Worm (Caenorhabditis elegans) whole organism, early embryonic: Measurements from ENCODE around the gene C44B7.11.

Experiments used
- B0310.2 ChIP-seq: sonication (generic microtip); optimal IDR thresholded peaks from 2 replicates; lab custom pipeline; 2016; ENCODE audit warnings: mild to moderate bottlenecking, missing genetic modification characterization, missing compliant biosample characterization
- F13C5.2 ChIP-seq: sonication (generic microtip); optimal IDR thresholded peaks from 2 replicates; lab custom pipeline; 2017; ENCODE audit warnings: mild to moderate bottlenecking, missing genetic modification characterization, inconsistent platforms, missing compliant biosample characterization
- aly-1 ChIP-seq: sonication (generic microtip); optimal IDR thresholded peaks from 2 replicates; lab custom pipeline; 2016; ENCODE audit warnings: missing genetic modification characterization, missing compliant biosample characterization
- ama-1 ChIP-seq: fragments of 150-350 bp; optimal IDR thresholded peaks from 2 replicates; lab custom pipeline; 2014
- ceh-13 ChIP-seq: fragments of 200-800 bp; sonication (Bioruptor generic); optimal IDR thresholded peaks from 2 replicates; lab custom pipeline; 2018; ENCODE audit warnings: mild to moderate bottlenecking, missing genetic modification characterization, missing compliant biosample characterization
- ceh-36 ChIP-seq: sonication (generic microtip); optimal IDR thresholded peaks from 2 replicates; lab custom pipeline; 2016; ENCODE audit warnings: missing genetic modification characterization, inconsistent platforms, missing compliant biosample characterization
- ets-7 ChIP-seq: sonication (generic microtip); optimal IDR thresholded peaks from 2 replicates; lab custom pipeline; 2016; ENCODE audit warnings: missing genotype, missing genetic modification characterization, missing compliant biosample characterization
- hmbx-1 ChIP-seq: sonication (generic microtip); optimal IDR thresholded peaks from 2 replicates; lab custom pipeline; 2016; ENCODE audit warnings: mild to moderate bottlenecking, missing genetic modification characterization, missing compliant biosample characterization
- hnd-1 ChIP-seq: sonication (generic microtip); optimal IDR thresholded peaks from 2 replicates; lab custom pipeline; 2016; ENCODE audit warnings: missing genetic modification characterization, missing compliant biosample characterization
- pes-1 ChIP-seq: fragments of 200-800 bp; sonication (Bioruptor generic); IDR thresholded peaks from 2 replicates; pipeline ENCODE4 v1.3.6; 2022; ENCODE audit warnings: missing genetic modification reagents, missing genetic modification characterization, missing compliant biosample characterization
- scrt-1 ChIP-seq: fragments of 200-800 bp; sonication (Bioruptor generic); IDR thresholded peaks from 2 replicates; pipeline ENCODE4 v1.3.6; 2022; ENCODE audit warnings: missing genetic modification characterization, missing compliant biosample characterization
- sea-1 ChIP-seq: fragments of 200-800 bp; sonication (Bioruptor generic); conservative IDR thresholded peaks from 2 replicates; pipeline ENCODE4 v1.3.6; 2022; ENCODE audit warnings: missing genetic modification characterization, missing compliant biosample characterization
- tbx-11 ChIP-seq: fragments of 200-800 bp; sonication (Bioruptor generic); IDR thresholded peaks from 2 replicates; pipeline ENCODE4 v1.3.6; 2022; ENCODE audit warnings: missing genetic modification characterization, missing compliant biosample characterization
- tbx-37 ChIP-seq: fragments of 200-800 bp; sonication (Bioruptor generic); conservative IDR thresholded peaks from 2 replicates; pipeline ENCODE4 v1.3.6; 2022; ENCODE audit warnings: missing genetic modification reagents, missing genetic modification characterization, missing compliant biosample characterization
- tra-4 ChIP-seq: sonication (generic microtip); optimal IDR thresholded peaks from 2 replicates; lab custom pipeline; 2017; ENCODE audit warnings: missing genetic modification characterization, missing compliant biosample characterization

C44B7.11 gene

ce11 chrII:6849308-6849707 lies 48.0 kb downstream of the C44B7.11 start:
- TF ChIP-seq tbx-37 (GFP tag; lab: Robert Waterston, UW) (no peak), tra-4 (no peak), ets-7 (tag; lab: Kevin White, UChicago) (no peak)

ce11 chrII:6847917-6848379 lies 49.4 kb downstream of the C44B7.11 start, which contains the start of gene tbc-6:
TSS of gene tbc-6 (plus strand) at chrII:6848124.
- TF ChIP-seq aly-1 (tag; lab: Kevin White, UChicago): no peak
- no peak for TF ChIP-seq F13C5.2
- TF ChIP-seq scrt-1 (GFP tag; lab: Robert Waterston, UW): no peak
- TF ChIP-seq ama-1 (lab: Kevin White, UChicago): peak; percentile 51
- no peak for TF ChIP-seq tbx-11 (GFP tag; lab: Robert Waterston, UW)
- TF ChIP-seq hnd-1 (tag; lab: Kevin White, UChicago): no peak

ce11 chrII:6846723-6847122 lies 50.6 kb downstream of the C44B7.11 start:
- no peak for TF ChIP-seq tbx-11 (GFP tag; lab: Robert Waterston, UW)
- no peak for TF ChIP-seq scrt-1 (GFP tag; lab: Robert Waterston, UW)
- TF ChIP-seq sea-1 (GFP tag; lab: Robert Waterston, UW): 0 out of 2 replicates have a peak, but pooled peaks have one; percentile 26
- peak; percentile 1 for TF ChIP-seq ceh-36 (tag; lab: Kevin White, UChicago)

- TF ChIP-seq hmbx-1 (tag; lab: Kevin White, UChicago) (no peak), sea-1 (GFP tag; lab: Robert Waterston, UW) (no peak), tbx-37 (GFP tag; lab: Robert Waterston, UW) (no peak), pes-1 (GFP tag; lab: Robert Waterston, UW) (no peak), ceh-13 (GFP tag; lab: Kevin White, UChicago) (no peak), scrt-1 (GFP tag; lab: Robert Waterston, UW) (0 out of 2 replicates have a peak, but pooled peaks have one; percentile 8), aly-1 (tag; lab: Kevin White, UChicago) (no peak)
Observed at ce11 chrII:6845006-6845459, 52.3 kb downstream of the C44B7.11 start.

ce11 chrII:6844227-6845005 lies 52.9 kb downstream of the C44B7.11 start:
- TF ChIP-seq ceh-36 (tag; lab: Kevin White, UChicago) (peak; percentile 89), ets-7 (tag; lab: Kevin White, UChicago) (peak; percentile 71), tbx-11 (GFP tag; lab: Robert Waterston, UW) (no peak), B0310.2 (tag; lab: Kevin White, UChicago) (no peak), pes-1 (GFP tag; lab: Robert Waterston, UW) (no peak)
